Worm (Caenorhabditis elegans) whole organism, L1 larva: ENCODE results near the gene ZK666.8.

ENCODE experiments used
- C16A3.4 ChIP-seq: fragments of 150-350 bp; optimal IDR thresholded peaks from 2 replicates; lab custom pipeline; 2014; ENCODE audit warnings: missing biosample characterization, missing genetic modification characterization
- alr-1 ChIP-seq: fragments of 200-800 bp; sonication (Bioruptor generic); optimal IDR thresholded peaks from 2 replicates; lab custom pipeline; 2018; ENCODE audit warnings: borderline replicate concordance, mild to moderate bottlenecking, missing genetic modification characterization, missing compliant biosample characterization
- ama-1 ChIP-seq: fragments of 150-350 bp; optimal IDR thresholded peaks from 2 replicates; lab custom pipeline; 2014
- blmp-1 ChIP-seq: fragments of 150-350 bp; optimal IDR thresholded peaks from 2 replicates; lab custom pipeline; 2014; ENCODE audit warnings: missing biosample characterization, missing genetic modification characterization
- ceh-8 ChIP-seq: fragments of 200-800 bp; sonication (Bioruptor generic); optimal IDR thresholded peaks from 2 replicates; lab custom pipeline; 2018; ENCODE audit warnings: mild to moderate bottlenecking, missing genetic modification characterization, moderate library complexity, missing compliant biosample characterization
- ceh-88 ChIP-seq: fragments of 200-800 bp; sonication (Bioruptor generic); IDR thresholded peaks from 2 replicates; pipeline ENCODE4 v1.3.6; 2022; ENCODE audit warnings: missing genetic modification characterization, missing compliant biosample characterization
- ces-1 ChIP-seq: fragments of 150-350 bp; optimal IDR thresholded peaks from 2 replicates; lab custom pipeline; 2014; ENCODE audit warnings: missing biosample characterization, missing genetic modification reagents, missing genetic modification characterization
- efl-1 ChIP-seq, 4 experiments: fragments of 150-350 bp; optimal IDR thresholded peaks in 3 of 4; peaks in 1 of 4; 1 replicate in 1 of 4; 2 replicates in 3 of 4; lab custom pipeline; 2014; ENCODE audit warnings: missing biosample characterization in 2 of 4, missing genetic modification characterization in 2 of 4, missing genetic modification reagents in 2 of 4
- efl-3 ChIP-seq: fragments of 200-800 bp; sonication (Bioruptor generic); optimal IDR thresholded peaks from 2 replicates; lab custom pipeline; 2018; ENCODE audit warnings: mild to moderate bottlenecking, missing genetic modification characterization, missing compliant biosample characterization
- egl-13 ChIP-seq: sonication (generic microtip); optimal IDR thresholded peaks from 2 replicates; lab custom pipeline; 2016; ENCODE audit warnings: missing genotype, missing genetic modification reagents, missing genetic modification characterization, missing compliant biosample characterization
- elt-3 ChIP-seq, 6 experiments: fragments of 150-350 bp in 1 of 6; sonication (generic microtip); optimal IDR thresholded peaks; 2 replicates each; lab custom pipeline; 2017 to 2018; ENCODE audit warnings: missing biosample characterization in 6 of 6, missing genetic modification characterization in 6 of 6, inconsistent platforms in 1 of 6
- fos-1 ChIP-seq: fragments of 150-350 bp; optimal IDR thresholded peaks from 2 replicates; lab custom pipeline; 2014; ENCODE audit warnings: missing biosample characterization, missing genetic modification characterization
- grh-1 ChIP-seq: fragments of 200-800 bp; sonication (Bioruptor generic); IDR thresholded peaks from 2 replicates; pipeline ENCODE4 v1.3.6; 2022; ENCODE audit warnings: missing genetic modification reagents, missing genetic modification characterization, missing compliant biosample characterization
- hlh-17 ChIP-seq: fragments of 200-800 bp; sonication (Bioruptor generic); optimal IDR thresholded peaks from 2 replicates; lab custom pipeline; 2018; ENCODE audit warnings: missing genetic modification characterization, mild to moderate bottlenecking, missing compliant biosample characterization, moderate library complexity, borderline replicate concordance
- jun-1 ChIP-seq: fragments of 150-350 bp; optimal IDR thresholded peaks from 2 replicates; lab custom pipeline; 2014; ENCODE audit warnings: missing biosample characterization, missing genetic modification reagents, missing genetic modification characterization
- lin-14 ChIP-seq: fragments of 200-800 bp; sonication (Bioruptor generic); optimal IDR thresholded peaks from 2 replicates; lab custom pipeline; 2018; ENCODE audit warnings: mild to moderate bottlenecking, missing genetic modification characterization, moderate library complexity, missing compliant biosample characterization
- lin-15B ChIP-seq: fragments of 150-350 bp; sonication (generic microtip); optimal IDR thresholded peaks from 3 replicates; lab custom pipeline; 2014; ENCODE audit warnings: missing biosample characterization, missing genetic modification characterization
- lin-35 ChIP-seq, 2 experiments: fragments of 150-350 bp; optimal IDR thresholded peaks; 2 replicates each; lab custom pipeline; 2014; ENCODE audit warnings: missing biosample characterization in 2 of 2, missing genetic modification characterization in 2 of 2, missing genetic modification reagents in 2 of 2
- lsy-2 ChIP-seq, 2 experiments: fragments of 150-350 bp; optimal IDR thresholded peaks; 2 replicates each; lab custom pipeline; 2014; ENCODE audit warnings: missing biosample characterization in 2 of 2, missing genetic modification characterization in 2 of 2
- nhr-20 ChIP-seq: sonication (generic microtip); optimal IDR thresholded peaks from 2 replicates; lab custom pipeline; 2016; ENCODE audit warnings: mild to moderate bottlenecking, missing genetic modification characterization, missing compliant biosample characterization
- nhr-71 ChIP-seq: sonication (generic microtip); optimal IDR thresholded peaks from 2 replicates; lab custom pipeline; 2016; ENCODE audit warnings: mild to moderate bottlenecking, missing genetic modification characterization, moderate library complexity, missing compliant biosample characterization
- nhr-76 ChIP-seq: sonication (generic microtip); optimal IDR thresholded peaks from 2 replicates; lab custom pipeline; 2017; ENCODE audit warnings: missing biosample characterization, missing genetic modification characterization
- nhr-84 ChIP-seq: sonication (generic microtip); optimal IDR thresholded peaks from 2 replicates; lab custom pipeline; 2017; ENCODE audit warnings: missing biosample characterization, missing genetic modification characterization
- nhr-85 ChIP-seq: sonication (generic microtip); peaks from one replicate; lab custom pipeline; 2016; ENCODE audit warnings: missing genetic modification characterization, inconsistent platforms, missing compliant biosample characterization
- pqm-1 ChIP-seq: sonication (generic microtip); optimal IDR thresholded peaks from 3 replicates; lab custom pipeline; 2017; ENCODE audit warnings: missing biosample characterization, missing genetic modification characterization
- rnt-1 ChIP-seq: sonication (generic microtip); optimal IDR thresholded peaks from 2 replicates; lab custom pipeline; 2016; ENCODE audit warnings: mild to moderate bottlenecking, missing genetic modification characterization, moderate library complexity, missing compliant biosample characterization
- skn-1 ChIP-seq: fragments of 150-350 bp; optimal IDR thresholded peaks from 2 replicates; lab custom pipeline; 2014; ENCODE audit warnings: missing biosample characterization, missing genetic modification characterization
- snu-23 ChIP-seq: sonication (generic microtip); optimal IDR thresholded peaks from 2 replicates; lab custom pipeline; 2016; ENCODE audit warnings: missing genetic modification characterization, missing compliant biosample characterization
- sox-4 ChIP-seq: sonication (generic microtip); optimal IDR thresholded peaks from 2 replicates; lab custom pipeline; 2016; ENCODE audit warnings: missing genetic modification characterization, missing compliant biosample characterization
- sptf-1 ChIP-seq: fragments of 150-350 bp; optimal IDR thresholded peaks from 2 replicates; lab custom pipeline; 2014; ENCODE audit warnings: missing biosample characterization, missing genetic modification characterization
- tlp-1 ChIP-seq: fragments of 150-350 bp; optimal IDR thresholded peaks from 2 replicates; lab custom pipeline; 2014; ENCODE audit warnings: missing biosample characterization, missing genetic modification characterization
- unc-130 ChIP-seq: fragments of 150-350 bp; optimal IDR thresholded peaks from 2 replicates; lab custom pipeline; 2017; ENCODE audit warnings: missing biosample characterization, missing genetic modification characterization, inconsistent platforms
- vab-15 ChIP-seq: sonication (generic microtip); optimal IDR thresholded peaks from 2 replicates; lab custom pipeline; 2017; ENCODE audit warnings: missing genotype, mild to moderate bottlenecking, missing genetic modification characterization, missing compliant biosample characterization
- zip-4 ChIP-seq: fragments of 200-800 bp; sonication (Bioruptor generic); optimal IDR thresholded peaks from 2 replicates; lab custom pipeline; 2018; ENCODE audit warnings: mild to moderate bottlenecking, missing genetic modification characterization, moderate library complexity, missing compliant biosample characterization

Gene ZK666.8

ce11 chrII:10519863-10520262, 26.9 kb upstream of the ZK666.8 start:
- no peak for TF ChIP-seq lsy-2 (tag; optimal IDR thresholded peaks at IDR 0.05; lab: Kevin White, UChicago)
- TF ChIP-seq efl-1 (optimal IDR thresholded peaks at IDR 0.05; lab: Kevin White, UChicago) = no peak
- peak in 1 of 2 experiments; percentile 63 for TF ChIP-seq efl-1 (GFP tag; optimal IDR thresholded peaks at IDR 0.05 in 1 of 2; lab: Kevin White, UChicago)

ce11 chrII:10519017-10519416, 26.1 kb upstream of the ZK666.8 start, which contains the start of gene F59B10.4:
Gene F59B10.4, minus strand, starts transcription at chrII:10519117.
- TF ChIP-seq blmp-1 = peak; percentile 16
- peak; percentile 7 for TF ChIP-seq nhr-71
- peak in 1 of 6 experiments; percentile 8 for TF ChIP-seq elt-3 (tag; optimal IDR thresholded peaks at IDR 0.05; lab: Kevin White, UChicago)
- peak; percentile 2 for TF ChIP-seq snu-23 (GFP tag; lab: Kevin White, UChicago)
- TF ChIP-seq sox-4 (tag; lab: Kevin White, UChicago) = no peak
- TF ChIP-seq nhr-20 = peak; percentile 8
- TF ChIP-seq ceh-8 (GFP tag; lab: Kevin White, UChicago) = no peak
- TF ChIP-seq lin-14 (GFP tag; lab: Kevin White, UChicago) = peak; percentile 15
- peak; percentile 84 for TF ChIP-seq nhr-85

- TF ChIP-seq snu-23 (GFP tag; lab: Kevin White, UChicago) = peak; percentile 49
- no peak for TF ChIP-seq pqm-1 (tag; lab: Kevin White, UChicago)
- peak in 1 of 2 experiments; percentile 25 for TF ChIP-seq lsy-2 (tag; optimal IDR thresholded peaks at IDR 0.05; lab: Kevin White, UChicago)
- no peak for TF ChIP-seq tlp-1 (tag; lab: Kevin White, UChicago)
- TF ChIP-seq nhr-85 = peak; percentile 63
- TF ChIP-seq blmp-1 = peak; percentile 74
- TF ChIP-seq lin-14 (GFP tag; lab: Kevin White, UChicago) = peak; percentile 71
- TF ChIP-seq lin-15B (tag; lab: Kevin White, UChicago) = no peak
- TF ChIP-seq nhr-20 = peak; percentile 48
- no peak for TF ChIP-seq unc-130 (tag; lab: Kevin White, UChicago)
- TF ChIP-seq efl-1 (optimal IDR thresholded peaks at IDR 0.05; lab: Kevin White, UChicago) = no peak
- TF ChIP-seq efl-1 (GFP tag; optimal IDR thresholded peaks at IDR 0.05 in 1 of 2; lab: Kevin White, UChicago) = no peak
- peak; percentile 25 for TF ChIP-seq nhr-71
- peak in 1 of 2 experiments; percentile 24 for TF ChIP-seq lin-35 (GFP tag; optimal IDR thresholded peaks at IDR 0.05; lab: Kevin White, UChicago)
- peak; percentile 14 for TF ChIP-seq C16A3.4 (tag; lab: Kevin White, UChicago)
- TF ChIP-seq zip-4 (GFP tag; lab: Kevin White, UChicago) = no peak
- no peak for TF ChIP-seq alr-1 (tag; lab: Kevin White, UChicago)
- peak in 2 of 6 experiments; percentile 4 to 8 for TF ChIP-seq elt-3 (tag; optimal IDR thresholded peaks at IDR 0.05; lab: Kevin White, UChicago)
- no peak for TF ChIP-seq nhr-76 (tag; lab: Kevin White, UChicago)
Measured at ce11 chrII:10516375-10516774, 23.4 kb upstream of the ZK666.8 start.

ce11 chrII:10515422-10515821, 22.5 kb upstream of the ZK666.8 start:
- TF ChIP-seq lsy-2 (tag; optimal IDR thresholded peaks at IDR 0.05; lab: Kevin White, UChicago) (peak in 1 of 2 experiments; percentile 22), blmp-1 (peak; percentile 54), elt-3 (tag; optimal IDR thresholded peaks at IDR 0.05; lab: Kevin White, UChicago) (peak in 5 of 6 experiments; percentile 16 to 91 (median 89)), vab-15 (tag; lab: Kevin White, UChicago) (no peak), ces-1 (GFP tag; lab: Kevin White, UChicago) (no peak), lin-35 (GFP tag; optimal IDR thresholded peaks at IDR 0.05; lab: Kevin White, UChicago) (peak in 1 of 2 experiments; percentile 37), nhr-71 (peak; percentile 19), lin-14 (GFP tag; lab: Kevin White, UChicago) (peak; percentile 49), nhr-20 (peak; percentile 41), snu-23 (GFP tag; lab: Kevin White, UChicago) (peak; percentile 11), nhr-85 (peak; percentile 78), ceh-88 (GFP tag; lab: Robert Waterston, UW) (no peak), alr-1 (tag; lab: Kevin White, UChicago) (no peak), efl-3 (GFP tag; lab: Kevin White, UChicago) (no peak), nhr-84 (tag; lab: Kevin White, UChicago) (no peak)

- TF ChIP-seq efl-1 (optimal IDR thresholded peaks at IDR 0.05; lab: Kevin White, UChicago) (no peak), efl-1 (GFP tag; optimal IDR thresholded peaks at IDR 0.05 in 1 of 2; lab: Kevin White, UChicago) (no peak), grh-1 (no peak), efl-3 (GFP tag; lab: Kevin White, UChicago) (no peak), egl-13 (tag; lab: Kevin White, UChicago) (no peak), sptf-1 (tag; lab: Kevin White, UChicago) (no peak), skn-1 (tag; lab: Kevin White, UChicago) (no peak), nhr-85 (no peak), rnt-1 (tag; lab: Kevin White, UChicago) (no peak), unc-130 (tag; lab: Kevin White, UChicago) (no peak), lin-15B (tag; lab: Kevin White, UChicago) (no peak), jun-1 (tag; lab: Kevin White, UChicago) (no peak), ama-1 (no peak), fos-1 (no peak), ceh-88 (GFP tag; lab: Robert Waterston, UW) (no peak), nhr-71 (no peak), lin-35 (GFP tag; optimal IDR thresholded peaks at IDR 0.05; lab: Kevin White, UChicago) (no peak), hlh-17 (GFP tag; lab: Kevin White, UChicago) (no peak)
Measured at ce11 chrII:10513377-10513776, 20.4 kb upstream of the ZK666.8 start.
